Worm (Caenorhabditis elegans) whole organism, midembryonic: ENCODE data around the gene K02E2.11.

ENCODE experiments used
- T22C8.4 ChIP-seq: fragments of 200-800 bp; sonication (Bioruptor generic); IDR thresholded peaks from 2 replicates; pipeline ENCODE4 v1.3.6; 2022; ENCODE audit warnings: missing genetic modification characterization, missing compliant biosample characterization
- cog-1 ChIP-seq: sonication (generic microtip); optimal IDR thresholded peaks from 2 replicates; lab custom pipeline; 2016; ENCODE audit warnings: missing genetic modification characterization, missing compliant biosample characterization
- flt-1 ChIP-seq: fragments of 200-800 bp; sonication (Bioruptor generic); IDR thresholded peaks from 2 replicates; pipeline ENCODE4 v1.3.6; 2022; ENCODE audit warnings: missing genetic modification characterization, missing compliant biosample characterization
- klf-2 ChIP-seq: fragments of 200-800 bp; sonication (Bioruptor generic); conservative IDR thresholded peaks from 2 replicates; pipeline ENCODE4 v1.3.6; 2022; ENCODE audit warnings: missing genetic modification reagents, missing genetic modification characterization, missing compliant biosample characterization
- med-1 ChIP-seq: sonication (generic microtip); optimal IDR thresholded peaks from 2 replicates; lab custom pipeline; 2017; ENCODE audit warnings: missing genetic modification characterization, mild to moderate bottlenecking, missing compliant biosample characterization, antibody characterized with exemption, missing genetic modification reagents; ENCODE audit not compliant: insufficient read depth
- ref-1 ChIP-seq: fragments of 200-800 bp; sonication (Bioruptor generic); conservative IDR thresholded peaks from 2 replicates; pipeline ENCODE4 v1.3.6; 2022; ENCODE audit warnings: missing genetic modification reagents, missing genetic modification characterization, missing compliant biosample characterization
- tab-1 ChIP-seq: fragments of 200-800 bp; sonication (Bioruptor generic); IDR thresholded peaks from 2 replicates; pipeline ENCODE4 v1.3.6; 2022; ENCODE audit warnings: missing genetic modification characterization, missing compliant biosample characterization
- ztf-23 ChIP-seq: fragments of 200-800 bp; sonication (Bioruptor generic); IDR thresholded peaks from 2 replicates; pipeline ENCODE4 v1.3.6; 2022; ENCODE audit warnings: missing genetic modification reagents, missing genetic modification characterization, missing compliant biosample characterization
- ztf-29 ChIP-seq: fragments of 200-800 bp; sonication (Bioruptor generic); IDR thresholded peaks from 2 replicates; pipeline ENCODE4 v1.3.6; 2022; ENCODE audit warnings: missing genetic modification reagents, missing genetic modification characterization, missing compliant biosample characterization

Gene K02E2.11

DNA sequence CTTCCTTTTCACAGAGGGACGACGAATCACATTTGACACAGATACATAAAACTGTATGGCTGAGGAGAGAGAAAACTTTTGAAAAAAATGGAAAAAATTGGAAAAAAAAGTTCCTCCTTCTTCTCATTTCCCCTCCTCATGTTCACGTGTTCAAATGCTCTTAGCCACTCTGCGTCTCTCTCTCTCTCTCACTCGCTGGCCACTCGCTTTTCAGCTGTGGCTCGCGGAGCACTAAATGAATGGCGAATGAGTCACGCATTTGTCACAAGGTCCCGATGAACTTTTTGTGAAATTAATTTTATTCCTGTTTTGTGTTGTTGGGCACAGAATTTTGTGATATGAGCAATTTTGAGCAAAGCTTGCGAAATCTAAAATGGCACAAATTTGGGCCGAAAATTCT lies 34.7 kb downstream of the K02E2.11 start:
- TF ChIP-seq ref-1 (GFP tag; lab: Robert Waterston, UW): no peak
- no peak for TF ChIP-seq T22C8.4
- no peak for TF ChIP-seq ztf-23 (GFP tag; lab: Robert Waterston, UW)
- no peak for TF ChIP-seq flt-1 (GFP tag; lab: Robert Waterston, UW)
- no peak for TF ChIP-seq tab-1 (GFP tag; lab: Robert Waterston, UW)
- no peak for TF ChIP-seq klf-2 (GFP tag; lab: Robert Waterston, UW)
- no peak for TF ChIP-seq med-1 (GFP tag; lab: Kevin White, UChicago)
- TF ChIP-seq ztf-29 (GFP tag; lab: Robert Waterston, UW): no peak
- TF ChIP-seq cog-1 (tag; lab: Kevin White, UChicago): no peak

DNA sequence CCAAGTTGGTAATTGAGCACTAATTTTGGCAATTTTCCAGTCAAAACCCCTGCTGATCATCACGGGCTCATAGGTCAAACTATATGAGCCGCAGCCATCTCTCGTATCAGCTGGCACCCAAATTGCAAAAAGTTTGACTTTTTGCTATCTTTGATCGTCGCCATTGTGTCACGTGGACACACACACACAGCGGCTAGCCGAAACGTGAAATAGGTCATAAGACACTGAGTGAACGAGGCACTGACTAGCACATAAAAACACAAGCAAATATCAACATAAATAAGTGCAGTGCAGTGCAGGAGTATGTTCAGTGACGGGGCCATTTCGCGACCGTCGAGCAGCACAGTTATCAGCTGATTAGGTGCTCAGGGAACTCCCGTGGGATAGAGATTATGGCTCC lies 35.7 kb downstream of the K02E2.11 start:
- TF ChIP-seq med-1 (GFP tag; lab: Kevin White, UChicago): no peak
- TF ChIP-seq tab-1 (GFP tag; lab: Robert Waterston, UW): no peak
- no peak for TF ChIP-seq flt-1 (GFP tag; lab: Robert Waterston, UW)
- no peak for TF ChIP-seq ztf-23 (GFP tag; lab: Robert Waterston, UW)
- TF ChIP-seq ztf-29 (GFP tag; lab: Robert Waterston, UW): no peak
- TF ChIP-seq ref-1 (GFP tag; lab: Robert Waterston, UW): no peak
- TF ChIP-seq klf-2 (GFP tag; lab: Robert Waterston, UW): no peak
- TF ChIP-seq cog-1 (tag; lab: Kevin White, UChicago): no peak
- no peak for TF ChIP-seq T22C8.4

DNA sequence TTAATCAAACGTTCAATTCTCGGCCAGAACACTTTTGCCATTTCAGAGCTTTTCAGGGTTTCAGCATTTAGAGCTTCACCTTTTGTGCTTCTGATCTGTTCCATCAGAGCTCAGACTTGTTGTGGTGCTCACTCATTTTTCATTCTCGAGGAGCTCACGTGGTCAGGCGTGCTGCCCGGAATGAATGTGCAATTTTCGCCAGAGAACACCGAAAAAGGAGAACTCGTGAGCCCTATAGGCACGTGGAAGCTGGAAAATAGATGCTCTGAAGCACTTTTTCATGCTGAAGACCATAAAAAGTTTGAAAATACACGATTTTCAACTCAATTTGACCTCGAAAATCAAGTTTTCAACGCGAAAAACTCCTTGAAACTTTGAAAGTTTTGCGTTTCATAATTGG lies 36.5 kb downstream of the K02E2.11 start:
- TF ChIP-seq med-1 (GFP tag; lab: Kevin White, UChicago) (no peak), cog-1 (tag; lab: Kevin White, UChicago) (no peak), tab-1 (GFP tag; lab: Robert Waterston, UW) (no peak), klf-2 (GFP tag; lab: Robert Waterston, UW) (no peak), T22C8.4 (no peak), flt-1 (GFP tag; lab: Robert Waterston, UW) (no peak), ztf-29 (GFP tag; lab: Robert Waterston, UW) (no peak), ztf-23 (GFP tag; lab: Robert Waterston, UW) (no peak), ref-1 (GFP tag; lab: Robert Waterston, UW) (no peak)

DNA sequence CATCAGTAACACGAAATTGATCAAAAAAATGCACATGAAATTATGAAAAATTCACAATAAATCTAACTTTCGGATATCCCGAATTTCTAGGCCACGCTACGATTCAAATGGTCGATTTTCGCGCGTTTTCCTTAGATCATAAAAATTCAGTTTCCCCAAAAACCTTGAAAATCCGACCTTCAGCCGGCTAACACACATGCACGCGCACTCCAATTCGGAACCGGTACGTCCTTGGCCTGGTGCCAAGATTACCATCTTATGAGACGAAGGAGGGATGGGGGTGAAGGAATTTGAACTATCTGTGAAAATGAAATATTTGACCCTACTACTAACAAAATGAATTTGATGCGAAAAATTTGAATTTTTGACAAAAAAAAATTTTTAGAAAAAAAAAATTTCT lies 39.6 kb downstream of the K02E2.11 start:
- TF ChIP-seq flt-1 (GFP tag; lab: Robert Waterston, UW) (no peak), ztf-23 (GFP tag; lab: Robert Waterston, UW) (no peak), klf-2 (GFP tag; lab: Robert Waterston, UW) (no peak), cog-1 (tag; lab: Kevin White, UChicago) (no peak), ref-1 (GFP tag; lab: Robert Waterston, UW) (no peak), ztf-29 (GFP tag; lab: Robert Waterston, UW) (no peak)

DNA sequence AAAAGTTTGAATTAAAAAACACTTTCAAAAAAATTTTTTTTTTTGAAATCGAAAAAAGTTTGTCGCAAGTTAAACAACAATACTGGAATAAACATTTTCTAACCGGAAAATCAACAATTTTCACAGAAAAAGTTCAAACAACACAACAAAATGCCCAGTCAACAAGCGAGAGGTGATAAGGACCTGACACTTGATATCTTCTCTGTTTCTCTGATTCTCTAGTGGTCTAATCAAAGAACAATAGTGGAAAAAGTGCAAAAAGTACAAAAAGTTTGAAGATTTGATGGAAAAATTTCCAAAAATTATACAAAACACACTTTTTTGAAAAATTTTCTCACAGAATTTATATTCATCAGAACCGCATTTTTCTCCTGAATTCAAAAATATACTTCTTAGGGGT lies 40.3 kb downstream of the K02E2.11 start:
- TF ChIP-seq ref-1 (GFP tag; lab: Robert Waterston, UW) (no peak), klf-2 (GFP tag; lab: Robert Waterston, UW) (no peak), tab-1 (GFP tag; lab: Robert Waterston, UW) (no peak), med-1 (GFP tag; lab: Kevin White, UChicago) (no peak), T22C8.4 (no peak), flt-1 (GFP tag; lab: Robert Waterston, UW) (no peak), cog-1 (tag; lab: Kevin White, UChicago) (no peak), ztf-23 (GFP tag; lab: Robert Waterston, UW) (no peak), ztf-29 (GFP tag; lab: Robert Waterston, UW) (no peak)

DNA sequence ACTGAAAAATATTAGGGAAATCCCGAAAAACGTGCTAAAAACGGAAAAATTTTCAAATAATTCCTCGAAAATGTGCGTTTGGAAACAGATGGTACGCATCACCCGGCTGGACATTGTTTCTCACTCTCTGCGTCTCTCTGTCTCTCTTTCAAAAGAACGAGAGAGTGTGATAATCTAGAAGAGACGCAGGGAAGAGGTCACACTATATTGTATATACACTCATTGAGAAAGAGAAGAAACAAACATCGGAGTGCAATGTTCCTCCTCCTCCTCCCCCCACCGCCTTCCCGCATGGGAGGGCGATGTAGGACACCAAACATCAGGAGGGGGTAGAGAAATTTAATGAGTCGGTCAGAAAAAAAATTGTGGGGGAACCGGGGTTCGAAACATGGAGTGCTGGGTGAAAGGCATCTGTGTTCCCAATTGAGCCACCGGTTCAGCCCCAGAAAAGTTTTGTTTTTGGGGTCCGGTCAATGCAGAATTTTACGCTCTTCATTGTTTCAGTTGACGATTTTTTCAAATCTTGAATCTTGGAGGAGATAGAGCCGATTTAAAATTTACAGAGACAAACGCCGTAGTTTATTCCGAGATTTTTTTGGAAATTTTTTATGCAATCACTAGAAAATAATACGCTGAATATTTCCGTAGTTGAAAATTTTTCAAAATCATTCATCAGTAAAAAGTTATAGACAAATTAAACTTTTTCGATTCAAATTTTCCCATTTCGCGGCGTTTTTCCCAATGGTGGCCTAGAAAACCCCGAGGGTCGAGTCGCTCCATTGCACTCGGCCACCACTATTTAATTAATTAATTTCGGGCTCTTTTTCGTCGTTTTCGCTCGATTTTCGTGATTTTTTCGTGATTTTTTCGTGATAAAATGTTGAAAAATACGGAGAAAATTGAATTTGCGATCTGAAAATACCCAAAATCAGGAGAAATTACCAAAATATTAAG lies 41.4 kb downstream of the K02E2.11 start:
- TF ChIP-seq ref-1 (GFP tag; lab: Robert Waterston, UW): no peak
- TF ChIP-seq med-1 (GFP tag; lab: Kevin White, UChicago): no peak
- TF ChIP-seq cog-1 (tag; lab: Kevin White, UChicago): peak; percentile 94
- TF ChIP-seq tab-1 (GFP tag; lab: Robert Waterston, UW): no peak
- TF ChIP-seq ztf-29 (GFP tag; lab: Robert Waterston, UW): no peak
- TF ChIP-seq T22C8.4: no peak
- 0 out of 2 replicates have a peak, but pooled peaks have one; percentile 36 for TF ChIP-seq ztf-23 (GFP tag; lab: Robert Waterston, UW)
- TF ChIP-seq flt-1 (GFP tag; lab: Robert Waterston, UW): peak; percentile 45; the same call in 1 of the 2 replicates
- no peak for TF ChIP-seq klf-2 (GFP tag; lab: Robert Waterston, UW)

DNA sequence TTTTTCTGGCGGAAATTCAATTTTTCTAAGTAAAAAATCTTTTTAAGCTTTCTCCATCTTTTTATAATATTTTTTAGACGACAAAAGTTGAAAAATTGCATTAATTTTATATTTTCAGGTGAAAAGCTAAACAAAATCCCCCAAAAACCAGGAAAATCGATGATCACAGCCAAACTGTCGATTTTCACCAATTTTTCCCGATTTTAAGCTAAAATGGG lies 42.0 kb downstream of the K02E2.11 start, which contains the start of the genes fce-2 and F48F5.8:
Gene fce-2 (plus strand): TSS at position 119 of the 218 bp plus-strand sequence.
Gene F48F5.8 (plus strand): TSS at position 160 of the 218 bp plus-strand sequence.
- TF ChIP-seq klf-2 (GFP tag; lab: Robert Waterston, UW): no peak
- no peak for TF ChIP-seq med-1 (GFP tag; lab: Kevin White, UChicago)
- no peak for TF ChIP-seq ztf-29 (GFP tag; lab: Robert Waterston, UW)
- TF ChIP-seq tab-1 (GFP tag; lab: Robert Waterston, UW): no peak
- TF ChIP-seq T22C8.4: no peak
- no peak for TF ChIP-seq ztf-23 (GFP tag; lab: Robert Waterston, UW)
- TF ChIP-seq ref-1 (GFP tag; lab: Robert Waterston, UW): no peak
- TF ChIP-seq cog-1 (tag; lab: Kevin White, UChicago): no peak
- TF ChIP-seq flt-1 (GFP tag; lab: Robert Waterston, UW): no peak

DNA sequence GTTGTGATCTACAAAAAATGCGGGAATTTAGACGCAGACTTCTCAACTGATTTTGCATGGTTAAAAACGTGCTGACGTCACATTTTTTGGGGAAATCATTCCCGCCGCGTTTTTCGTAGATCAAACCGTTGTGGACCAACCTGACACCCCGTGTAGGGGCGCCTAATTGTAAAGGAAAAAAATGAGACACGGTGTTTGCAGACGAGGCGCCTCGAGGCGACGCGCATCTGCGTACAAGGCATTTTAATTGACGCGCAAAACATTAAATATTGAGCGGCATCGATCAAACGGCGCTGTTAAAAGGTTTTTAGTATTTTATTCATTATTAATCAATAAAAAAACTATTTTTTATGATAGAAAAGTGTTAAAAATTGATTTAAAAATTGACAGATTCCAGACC lies 48.3 kb downstream of the K02E2.11 start:
- TF ChIP-seq tab-1 (GFP tag; lab: Robert Waterston, UW): 0 out of 2 replicates have a peak, but pooled peaks have one; percentile 37
